Worm (Caenorhabditis elegans) whole organism, mixed stage, embryonic: Measurements from ENCODE around the gene T02D1.8.

Source experiments
- M03D4.4 ChIP-seq: sonication (generic microtip); optimal IDR thresholded peaks from 2 replicates; lab custom pipeline; 2017; ENCODE audit warnings: mild to moderate bottlenecking, missing genetic modification characterization, missing compliant biosample characterization
- bed-3 ChIP-seq: fragments of 200-800 bp; sonication (Bioruptor generic); optimal IDR thresholded peaks from 3 replicates; lab custom pipeline; 2018; ENCODE audit warnings: mild to moderate bottlenecking, missing genetic modification characterization, moderate library complexity, missing compliant biosample characterization
- blmp-1 ChIP-seq: fragments of 150-350 bp; optimal IDR thresholded peaks from 2 replicates; lab custom pipeline; 2014; ENCODE audit warnings: missing biosample characterization, missing genetic modification characterization
- ceh-39 ChIP-seq: fragments of 150-350 bp; optimal IDR thresholded peaks from 2 replicates; lab custom pipeline; 2014; ENCODE audit warnings: missing biosample characterization, missing genetic modification characterization
- ceh-43 ChIP-seq: fragments of 200-800 bp; sonication (Bioruptor generic); optimal IDR thresholded peaks from 2 replicates; lab custom pipeline; 2018; ENCODE audit warnings: mild to moderate bottlenecking, missing genetic modification characterization, moderate library complexity, missing compliant biosample characterization
- ceh-83 ChIP-seq: fragments of 200-800 bp; sonication (Bioruptor generic); optimal IDR thresholded peaks from 2 replicates; lab custom pipeline; 2018; ENCODE audit warnings: mild to moderate bottlenecking, missing genetic modification characterization, missing compliant biosample characterization
- ces-1 ChIP-seq: fragments of 150-350 bp; optimal IDR thresholded peaks from 2 replicates; lab custom pipeline; 2014; ENCODE audit warnings: missing biosample characterization, missing genetic modification reagents, missing genetic modification characterization
- drap-1 ChIP-seq: fragments of 200-800 bp; sonication (Bioruptor generic); optimal IDR thresholded peaks from 3 replicates; lab custom pipeline; 2018; ENCODE audit warnings: mild to moderate bottlenecking, missing genetic modification characterization, missing compliant biosample characterization
- elt-1 ChIP-seq: sonication (generic microtip); optimal IDR thresholded peaks from 2 replicates; lab custom pipeline; 2017; ENCODE audit warnings: missing genetic modification characterization, mild to moderate bottlenecking, missing compliant biosample characterization, antibody characterized with exemption, moderate library complexity, borderline replicate concordance; ENCODE audit not compliant: insufficient read depth
- elt-3 ChIP-seq: fragments of 150-350 bp; optimal IDR thresholded peaks from 2 replicates; lab custom pipeline; 2014; ENCODE audit warnings: missing biosample characterization, missing genetic modification characterization
- flh-1 ChIP-seq: fragments of 200-800 bp; sonication (Bioruptor generic); optimal IDR thresholded peaks from 2 replicates; lab custom pipeline; 2018; ENCODE audit warnings: mild to moderate bottlenecking, missing genetic modification characterization, moderate library complexity, missing compliant biosample characterization
- ham-2 ChIP-seq: fragments of 200-800 bp; sonication (Bioruptor generic); optimal IDR thresholded peaks from 2 replicates; lab custom pipeline; 2018; ENCODE audit warnings: mild to moderate bottlenecking, missing genetic modification characterization, missing compliant biosample characterization
- hlh-1 ChIP-seq: fragments of 150-350 bp; optimal IDR thresholded peaks from 2 replicates; lab custom pipeline; 2014; ENCODE audit warnings: missing biosample characterization, missing genetic modification reagents, missing genetic modification characterization
- lin-13 ChIP-seq: fragments of 150-350 bp; optimal IDR thresholded peaks from 2 replicates; lab custom pipeline; 2014; ENCODE audit warnings: missing biosample characterization, missing genetic modification characterization
- lin-32 ChIP-seq: fragments of 200-800 bp; sonication (Bioruptor generic); optimal IDR thresholded peaks from 2 replicates; lab custom pipeline; 2018; ENCODE audit warnings: mild to moderate bottlenecking, missing genetic modification characterization, missing compliant biosample characterization
- lsy-2 ChIP-seq: fragments of 150-350 bp; optimal IDR thresholded peaks from 2 replicates; lab custom pipeline; 2014; ENCODE audit warnings: missing biosample characterization, missing genetic modification characterization
- mab-5 ChIP-seq: fragments of 150-350 bp; optimal IDR thresholded peaks from 2 replicates; lab custom pipeline; 2014; ENCODE audit warnings: missing biosample characterization, missing genetic modification characterization
- mep-1 ChIP-seq: fragments of 150-350 bp; optimal IDR thresholded peaks from 2 replicates; lab custom pipeline; 2017; ENCODE audit warnings: missing biosample characterization, missing genetic modification reagents, missing genetic modification characterization, inconsistent platforms
- mls-2 ChIP-seq: sonication (generic microtip); optimal IDR thresholded peaks from 2 replicates; lab custom pipeline; 2016; ENCODE audit warnings: mild to moderate bottlenecking, missing genetic modification characterization, moderate library complexity, missing compliant biosample characterization
- nhr-12 ChIP-seq: fragments of 150-350 bp; optimal IDR thresholded peaks from 2 replicates; lab custom pipeline; 2014; ENCODE audit warnings: missing biosample characterization, missing genetic modification characterization
- nhr-2 ChIP-seq: fragments of 150-350 bp; optimal IDR thresholded peaks from 2 replicates; lab custom pipeline; 2014; ENCODE audit warnings: missing biosample characterization, missing genetic modification characterization
- nhr-237 ChIP-seq: fragments of 150-350 bp; optimal IDR thresholded peaks from 2 replicates; lab custom pipeline; 2014; ENCODE audit warnings: missing biosample characterization, missing genetic modification characterization
- nhr-28 ChIP-seq: fragments of 150-350 bp; optimal IDR thresholded peaks from 2 replicates; lab custom pipeline; 2014; ENCODE audit warnings: missing biosample characterization, missing genetic modification characterization
- nhr-76 ChIP-seq: sonication (generic microtip); optimal IDR thresholded peaks from 2 replicates; lab custom pipeline; 2017; ENCODE audit warnings: missing biosample characterization, missing genetic modification characterization
- pha-4 ChIP-seq: fragments of 150-350 bp; optimal IDR thresholded peaks from 2 replicates; lab custom pipeline; 2018; ENCODE audit warnings: missing biosample characterization, missing genetic modification reagents, missing genetic modification characterization
- sem-2 ChIP-seq: fragments of 200-800 bp; sonication (Bioruptor generic); optimal IDR thresholded peaks from 2 replicates; lab custom pipeline; 2018; ENCODE audit warnings: mild to moderate bottlenecking, missing genetic modification characterization, missing compliant biosample characterization
- snpc-4 ChIP-seq: fragments of 150-350 bp; optimal IDR thresholded peaks from 2 replicates; lab custom pipeline; 2014; ENCODE audit warnings: missing biosample characterization, missing genetic modification characterization
- sptf-1 ChIP-seq: sonication (generic microtip); optimal IDR thresholded peaks from 2 replicates; lab custom pipeline; 2017; ENCODE audit warnings: mild to moderate bottlenecking, missing genetic modification characterization, moderate library complexity, missing compliant biosample characterization
- tbx-8 ChIP-seq: fragments of 200-800 bp; sonication (Bioruptor generic); optimal IDR thresholded peaks from 2 replicates; lab custom pipeline; 2018; ENCODE audit warnings: mild to moderate bottlenecking, missing genetic modification characterization, moderate library complexity, missing compliant biosample characterization
- unc-120 ChIP-seq: sonication (generic microtip); optimal IDR thresholded peaks from 2 replicates; lab custom pipeline; 2017; ENCODE audit warnings: missing genetic modification characterization, missing compliant biosample characterization; ENCODE audit not compliant: poor library complexity, severe bottlenecking
- unc-39 ChIP-seq: fragments of 150-350 bp; optimal IDR thresholded peaks from 2 replicates; lab custom pipeline; 2014; ENCODE audit warnings: missing biosample characterization, missing genetic modification characterization
- unc-62 ChIP-seq: fragments of 150-350 bp; optimal IDR thresholded peaks from 2 replicates; lab custom pipeline; 2014; ENCODE audit warnings: missing biosample characterization, missing genetic modification reagents, missing genetic modification characterization
- ztf-11 ChIP-seq: fragments of 150-350 bp; optimal IDR thresholded peaks from 2 replicates; lab custom pipeline; 2014; ENCODE audit warnings: missing biosample characterization, missing genetic modification characterization

T02D1.8 gene

ce11 chrIV:17426970-17427369 is 39.7 kb upstream of the T02D1.8 start:
- TF ChIP-seq ces-1 (GFP tag; lab: Kevin White, UChicago) (peak; percentile 17), nhr-237 (tag; lab: Kevin White, UChicago) (no peak)

ce11 chrIV:17417723-17418122 is 30.4 kb upstream of the T02D1.8 start, which contains the start of gene npr-26:
npr-26 (minus strand) TSS chrIV:17417823.
- TF ChIP-seq nhr-2 (tag; lab: Kevin White, UChicago) = no peak
- TF ChIP-seq ztf-11 (tag; lab: Kevin White, UChicago) = no peak
- TF ChIP-seq nhr-28 (tag; lab: Kevin White, UChicago) = no peak
- no peak for TF ChIP-seq mep-1
- no peak for TF ChIP-seq mab-5 (tag; lab: Kevin White, UChicago)
- TF ChIP-seq, all 35 proteins: peak for 0

- TF ChIP-seq ces-1 (GFP tag; lab: Kevin White, UChicago) (no peak), mls-2 (tag; lab: Kevin White, UChicago) (no peak), nhr-28 (tag; lab: Kevin White, UChicago) (no peak), elt-3 (no peak), lin-32 (GFP tag; lab: Kevin White, UChicago) (no peak), unc-62 (GFP tag; lab: Kevin White, UChicago) (no peak), sptf-1 (no peak), lin-13 (tag; lab: Kevin White, UChicago) (no peak), mab-5 (tag; lab: Kevin White, UChicago) (no peak), flh-1 (GFP tag; lab: Kevin White, UChicago) (no peak), nhr-76 (no peak), ham-2 (no peak), nhr-237 (tag; lab: Kevin White, UChicago) (no peak), pha-4 (no peak), nhr-2 (tag; lab: Kevin White, UChicago) (no peak), snpc-4 (no peak)
- TF ChIP-seq, all 35 proteins: peak for 0
Observed at ce11 chrIV:17413343-17413742, 26.1 kb upstream of the T02D1.8 start.

- TF ChIP-seq sptf-1 (no peak), mab-5 (tag; lab: Kevin White, UChicago) (no peak), mls-2 (tag; lab: Kevin White, UChicago) (no peak), snpc-4 (no peak), blmp-1 (tag; lab: Kevin White, UChicago) (no peak), sem-2 (GFP tag; lab: Kevin White, UChicago) (no peak), mep-1 (no peak), hlh-1 (no peak), nhr-28 (tag; lab: Kevin White, UChicago) (no peak), ham-2 (no peak), drap-1 (no peak), ztf-11 (tag; lab: Kevin White, UChicago) (no peak), unc-120 (tag; lab: Kevin White, UChicago) (no peak), ceh-83 (no peak), nhr-12 (tag; lab: Kevin White, UChicago) (no peak), M03D4.4 (tag; lab: Kevin White, UChicago) (no peak), bed-3 (no peak), nhr-76 (no peak), lsy-2 (tag; lab: Kevin White, UChicago) (no peak), ceh-39 (no peak)
Observed at ce11 chrIV:17407491-17407890, 20.2 kb upstream of the T02D1.8 start, which contains the start of gene T02D1.9. T02D1.9 (minus strand) TSS chrIV:17407591.

ce11 chrIV:17407025-17407424 is 19.7 kb upstream of the T02D1.8 start, which contains the start of gene T02D1.7:
T02D1.7 (minus strand) TSS chrIV:17407125.
- TF ChIP-seq lin-13 (tag; lab: Kevin White, UChicago) (no peak), ces-1 (GFP tag; lab: Kevin White, UChicago) (no peak), M03D4.4 (tag; lab: Kevin White, UChicago) (no peak), lin-32 (GFP tag; lab: Kevin White, UChicago) (no peak), mls-2 (tag; lab: Kevin White, UChicago) (no peak), mab-5 (tag; lab: Kevin White, UChicago) (no peak), snpc-4 (no peak), hlh-1 (no peak)
- TF ChIP-seq, all 35 proteins: peak for 0

ce11 chrIV:17406119-17406518 is 18.8 kb upstream of the T02D1.8 start:
- TF ChIP-seq snpc-4 (no peak), elt-1 (tag; lab: Kevin White, UChicago) (no peak), nhr-28 (tag; lab: Kevin White, UChicago) (no peak), M03D4.4 (tag; lab: Kevin White, UChicago) (no peak), ceh-43 (no peak), unc-39 (tag; lab: Kevin White, UChicago) (no peak), tbx-8 (no peak), nhr-76 (no peak), lin-32 (GFP tag; lab: Kevin White, UChicago) (no peak), ham-2 (no peak), bed-3 (no peak), drap-1 (no peak), blmp-1 (tag; lab: Kevin White, UChicago) (no peak), ces-1 (GFP tag; lab: Kevin White, UChicago) (no peak), mab-5 (tag; lab: Kevin White, UChicago) (no peak), nhr-12 (tag; lab: Kevin White, UChicago) (no peak)
